Fruit fly (Drosophila melanogaster) whole organism, embryonic: ENCODE measurements around the gene CG42553.

ENCODE experiments used
- CG10462 ChIP-seq: fragments of 200-800 bp; sonication (Bioruptor generic); optimal IDR thresholded peaks from 2 replicates; lab custom pipeline; 2016; ENCODE audit warnings: missing biosample characterization, missing genetic modification characterization
- CG11247 ChIP-seq: fragments of 200-800 bp; sonication (Bioruptor generic); IDR thresholded peaks from 2 replicates; pipeline ENCODE4 v1.3.6; 2022; ENCODE audit warnings: missing biosample characterization, missing genetic modification characterization
- CG11504 ChIP-seq: fragments of 200-800 bp; sonication (Bioruptor generic); optimal IDR thresholded peaks from 3 replicates; lab custom pipeline; 2019; ENCODE audit warnings: missing biosample characterization, mild to moderate bottlenecking, missing genetic modification characterization, moderate library complexity
- CG12744 ChIP-seq: fragments of 200-800 bp; sonication (Bioruptor generic); optimal IDR thresholded peaks from 2 replicates; lab custom pipeline; 2016; ENCODE audit warnings: missing biosample characterization, missing genetic modification characterization
- CG13775 ChIP-seq: fragments of 200-800 bp; sonication (Bioruptor generic); optimal IDR thresholded peaks from 3 replicates; lab custom pipeline; 2017; ENCODE audit warnings: missing biosample characterization, mild to moderate bottlenecking, missing genetic modification characterization
- CG15479 ChIP-seq: fragments of 200-800 bp; sonication (Bioruptor generic); optimal IDR thresholded peaks from 3 replicates; lab custom pipeline; 2019; ENCODE audit warnings: missing biosample characterization, mild to moderate bottlenecking, missing genetic modification characterization, moderate library complexity
- CG15696 ChIP-seq: fragments of 200-800 bp; sonication (Bioruptor generic); optimal IDR thresholded peaks from 2 replicates; lab custom pipeline; 2019; ENCODE audit warnings: missing biosample characterization, mild to moderate bottlenecking, missing genetic modification characterization, moderate library complexity
- CG1602 ChIP-seq: fragments of 200-800 bp; sonication (Bioruptor generic); optimal IDR thresholded peaks from 3 replicates; lab custom pipeline; 2016; ENCODE audit warnings: missing biosample characterization, missing genetic modification characterization
- CG17802 ChIP-seq: fragments of 200-800 bp; sonication (Bioruptor generic); optimal IDR thresholded peaks from 2 replicates; lab custom pipeline; 2018; ENCODE audit warnings: missing biosample characterization, mild to moderate bottlenecking, missing genetic modification characterization, moderate library complexity
- CG1792 ChIP-seq: fragments of 200-800 bp; sonication (Bioruptor generic); optimal IDR thresholded peaks from 2 replicates; lab custom pipeline; 2016; ENCODE audit warnings: missing biosample characterization, missing genetic modification characterization
- CG18599 ChIP-seq: fragments of 200-800 bp; sonication (Bioruptor generic); optimal IDR thresholded peaks from 3 replicates; lab custom pipeline; 2017; ENCODE audit warnings: missing biosample characterization, missing genetic modification characterization, mild to moderate bottlenecking, moderate library complexity, missing genetic modification reagents
- CG18764 ChIP-seq: fragments of 200-800 bp; sonication (Bioruptor generic); optimal IDR thresholded peaks from 3 replicates; lab custom pipeline; 2016; ENCODE audit warnings: missing biosample characterization, missing genetic modification characterization
- CG2712 ChIP-seq: fragments of 200-800 bp; optimal IDR thresholded peaks from 3 replicates; lab custom pipeline; 2019; ENCODE audit warnings: missing biosample characterization, mild to moderate bottlenecking, missing genetic modification characterization, moderate library complexity
- CG30403 ChIP-seq: fragments of 200-800 bp; sonication (Bioruptor generic); optimal IDR thresholded peaks from 3 replicates; lab custom pipeline; 2016; ENCODE audit warnings: missing biosample characterization, missing genetic modification characterization
- CG34224 ChIP-seq: fragments of 200-800 bp; sonication (Bioruptor generic); IDR thresholded peaks from 3 replicates; pipeline ENCODE4 v1.3.6; 2022; ENCODE audit warnings: missing biosample characterization, missing genetic modification characterization; ENCODE audit not compliant: partially characterized antibody
- CG3995 ChIP-seq: fragments of 200-800 bp; sonication (Bioruptor generic); optimal IDR thresholded peaks from 3 replicates; lab custom pipeline; 2016; ENCODE audit warnings: missing biosample characterization, missing genetic modification characterization
- CG4820 ChIP-seq: fragments of 200-800 bp; sonication (Bioruptor generic); optimal IDR thresholded peaks from 3 replicates; lab custom pipeline; 2016; ENCODE audit warnings: missing biosample characterization, missing genetic modification characterization
- CG7556 ChIP-seq: fragments of 200-800 bp; sonication (Bioruptor generic); optimal IDR thresholded peaks from 2 replicates; lab custom pipeline; 2017; ENCODE audit warnings: missing biosample characterization, mild to moderate bottlenecking, missing genetic modification characterization
- CG7745 ChIP-seq: fragments of 200-800 bp; sonication (Bioruptor generic); optimal IDR thresholded peaks from 2 replicates; lab custom pipeline; 2018; ENCODE audit warnings: missing biosample characterization, mild to moderate bottlenecking, missing genetic modification characterization, moderate library complexity
- CG8290 ChIP-seq, 3 experiments: fragments of 200-800 bp; sonication (Bioruptor generic); optimal IDR thresholded peaks; 2 replicates each; lab custom pipeline; 2016 to 2019; ENCODE audit warnings: missing biosample characterization in 3 of 3, missing genetic modification characterization in 3 of 3, mild to moderate bottlenecking in 2 of 3, moderate library complexity in 1 of 3
- Dll ChIP-seq: fragments of 200-800 bp; sonication (Bioruptor generic); IDR thresholded peaks from 4 replicates; pipeline ENCODE4 v1.3.6; 2022; ENCODE audit warnings: missing biosample characterization, missing genetic modification characterization; ENCODE audit not compliant: partially characterized antibody
- Doc3 ChIP-seq: fragments of 200-800 bp; sonication (Bioruptor generic); IDR thresholded peaks from 3 replicates; pipeline ENCODE4 v1.3.6; 2022; ENCODE audit warnings: missing biosample characterization, missing genetic modification characterization; ENCODE audit not compliant: partially characterized antibody
- Eip74EF ChIP-seq, 2 experiments: fragments of 200-800 bp in 1 of 2; fragments of >200 bp in 1 of 2; sonication (Bioruptor generic) in 1 of 2; optimal IDR thresholded peaks; 2 replicates each; lab custom pipeline; 2017 to 2019; ENCODE audit warnings: missing biosample characterization in 2 of 2, missing genetic modification characterization in 2 of 2, mild to moderate bottlenecking in 1 of 2, moderate library complexity in 1 of 2
- Elba2 ChIP-seq: fragments of 200-800 bp; sonication (Bioruptor generic); optimal IDR thresholded peaks from 3 replicates; lab custom pipeline; 2016; ENCODE audit warnings: missing biosample characterization, missing genetic modification characterization
- Hr3 ChIP-seq: fragments of 200-800 bp; sonication (Bioruptor generic); optimal IDR thresholded peaks from 3 replicates; lab custom pipeline; 2016; ENCODE audit warnings: missing biosample characterization, missing genetic modification characterization
- Hr78 ChIP-seq, 2 experiments: fragments of 200-800 bp in 1 of 2; fragments of >200 bp in 1 of 2; sonication (Bioruptor generic) in 1 of 2; optimal IDR thresholded peaks; 2 replicates each; lab custom pipeline; 2017 to 2019; ENCODE audit warnings: missing biosample characterization in 2 of 2, missing genetic modification characterization in 2 of 2, mild to moderate bottlenecking in 1 of 2, moderate library complexity in 1 of 2
- Meics ChIP-seq: fragments of 200-800 bp; sonication (Bioruptor generic); optimal IDR thresholded peaks from 2 replicates; lab custom pipeline; 2017; ENCODE audit warnings: missing biosample characterization, mild to moderate bottlenecking, missing genetic modification characterization
- Opbp ChIP-seq: fragments of 200-800 bp; sonication (Bioruptor generic); IDR thresholded peaks from 3 replicates; pipeline ENCODE4 v1.3.6; 2022; ENCODE audit warnings: missing biosample characterization, missing genetic modification characterization; ENCODE audit not compliant: partially characterized antibody
- Ptx1 ChIP-seq: fragments of 200-800 bp; sonication (Bioruptor generic); IDR thresholded peaks from 2 replicates; pipeline ENCODE4 v1.3.6; 2022; ENCODE audit warnings: missing biosample characterization, missing genetic modification characterization
- Sry-β ChIP-seq: fragments of 200-800 bp; sonication (Bioruptor generic); optimal IDR thresholded peaks from 2 replicates; lab custom pipeline; 2018; ENCODE audit warnings: missing biosample characterization, mild to moderate bottlenecking, missing genetic modification characterization, moderate library complexity
- Sry-δ ChIP-seq: fragments of 200-800 bp; sonication (Bioruptor generic); optimal IDR thresholded peaks from 2 replicates; lab custom pipeline; 2016; ENCODE audit warnings: missing biosample characterization, missing genetic modification characterization
- Trl ChIP-seq, 3 experiments: fragments of >200 bp in 2 of 3; fragments of 200-800 bp in 1 of 3; sonication (Bioruptor generic) in 1 of 3; optimal IDR thresholded peaks; 2 replicates in 1 of 3; 3 replicates in 2 of 3; lab custom pipeline; 2016 to 2017; ENCODE audit warnings: missing biosample characterization in 1 of 3, missing genetic modification characterization in 1 of 3
- amos ChIP-seq: fragments of 200-800 bp; sonication (Bioruptor generic); IDR thresholded peaks from 2 replicates; pipeline ENCODE4 v1.3.6; 2022; ENCODE audit warnings: missing biosample characterization, missing genetic modification characterization; ENCODE audit not compliant: partially characterized antibody
- bbx ChIP-seq: fragments of 200-800 bp; sonication (Bioruptor generic); IDR thresholded peaks from 2 replicates; pipeline ENCODE4 v1.3.6; 2022; ENCODE audit warnings: missing biosample characterization, missing genetic modification characterization; ENCODE audit not compliant: partially characterized antibody
- crc ChIP-seq: fragments of 200-800 bp; sonication (Bioruptor generic); optimal IDR thresholded peaks from 2 replicates; lab custom pipeline; 2016; ENCODE audit warnings: missing biosample characterization, missing genetic modification characterization
- ems ChIP-seq: fragments of 200-800 bp; sonication (Bioruptor generic); optimal IDR thresholded peaks from 3 replicates; lab custom pipeline; 2016; ENCODE audit warnings: missing biosample characterization, missing genetic modification characterization
- gce ChIP-seq: fragments of 200-800 bp; sonication (Bioruptor generic); IDR thresholded peaks from 3 replicates; pipeline ENCODE4 v1.3.6; 2022; ENCODE audit warnings: missing biosample characterization, missing genetic modification characterization
- gsb ChIP-seq: fragments of 200-800 bp; sonication (Bioruptor generic); IDR thresholded peaks from 2 replicates; pipeline ENCODE4 v1.3.6; 2022; ENCODE audit warnings: missing biosample characterization, missing genetic modification characterization
- her ChIP-seq: fragments of 200-800 bp; sonication (Bioruptor generic); optimal IDR thresholded peaks from 2 replicates; lab custom pipeline; 2016; ENCODE audit warnings: missing biosample characterization, missing genetic modification characterization
- kni ChIP-seq: fragments of 200-800 bp; sonication (Bioruptor generic); optimal IDR thresholded peaks from 3 replicates; lab custom pipeline; 2017; ENCODE audit warnings: mild to moderate bottlenecking, missing biosample characterization, missing genetic modification reagents, missing genetic modification characterization
- p53 ChIP-seq: fragments of 200-800 bp; sonication (Bioruptor generic); optimal IDR thresholded peaks from 2 replicates; lab custom pipeline; 2016; ENCODE audit warnings: missing biosample characterization, missing genetic modification characterization
- pfk ChIP-seq: fragments of 200-800 bp; sonication (Bioruptor generic); optimal IDR thresholded peaks from 2 replicates; lab custom pipeline; 2018; ENCODE audit warnings: missing biosample characterization, mild to moderate bottlenecking, missing genetic modification characterization, moderate library complexity
- psq ChIP-seq: fragments of 200-800 bp; sonication (Bioruptor generic); optimal IDR thresholded peaks from 2 replicates; lab custom pipeline; 2017; ENCODE audit warnings: missing biosample characterization, missing genetic modification characterization
- scrt ChIP-seq: fragments of 200-800 bp; sonication (Bioruptor generic); optimal IDR thresholded peaks from 2 replicates; lab custom pipeline; 2018; ENCODE audit warnings: missing biosample characterization, mild to moderate bottlenecking, missing genetic modification characterization, moderate library complexity
- sens ChIP-seq: fragments of 200-800 bp; sonication (Bioruptor generic); peaks from one replicate; lab custom pipeline; 2016; ENCODE audit warnings: missing biosample characterization, missing genetic modification characterization
- sim ChIP-seq: fragments of 200-800 bp; sonication (Bioruptor generic); IDR thresholded peaks from 2 replicates; pipeline ENCODE4 v1.3.6; 2022; ENCODE audit warnings: missing biosample characterization, missing genetic modification characterization
- slou ChIP-seq: fragments of 200-800 bp; sonication (Bioruptor generic); optimal IDR thresholded peaks from 3 replicates; lab custom pipeline; 2016; ENCODE audit warnings: missing biosample characterization, missing genetic modification characterization
- sob ChIP-seq: fragments of 200-800 bp; sonication (Bioruptor generic); IDR thresholded peaks from 2 replicates; pipeline ENCODE4 v1.3.6; 2022; ENCODE audit warnings: missing biosample characterization, missing genetic modification characterization
- twi ChIP-seq: fragments of 200-800 bp; optimal IDR thresholded peaks from 2 replicates; lab custom pipeline; 2019; ENCODE audit warnings: missing biosample characterization, mild to moderate bottlenecking, missing genetic modification characterization, moderate library complexity
- yki ChIP-seq: fragments of >200 bp; optimal IDR thresholded peaks from 3 replicates; lab custom pipeline; 2018

The CG42553 gene

DNA sequence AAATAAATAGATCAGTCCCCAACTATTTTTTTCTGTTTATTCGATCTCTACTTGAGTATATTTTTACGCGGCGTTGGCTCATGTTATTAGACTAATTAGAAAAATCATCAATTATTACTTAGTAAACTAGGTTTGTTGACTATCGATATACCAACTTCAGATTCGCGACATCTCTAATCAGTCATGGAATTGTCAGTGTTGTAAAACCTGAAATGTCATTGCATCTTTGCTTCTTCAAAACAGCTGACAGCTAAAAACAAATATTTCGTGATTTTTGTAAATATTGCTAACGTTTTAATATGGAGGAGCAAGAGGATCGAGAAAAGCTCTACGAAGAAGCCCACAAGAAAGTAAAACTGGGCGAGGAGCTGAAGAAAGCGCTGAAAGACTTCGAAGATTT, at the start of gene CG42553 (continued):
- TF ChIP-seq Trl (optimal IDR thresholded peaks at IDR 0.05; lab: Kevin White, UChicago) (no peak), Trl (GFP tag; optimal IDR thresholded peaks at IDR 0.05; lab: Kevin White, UChicago) (no peak), CG17802 (peak; percentile 81), sim (no peak), Opbp (GFP tag; lab: Robert Waterston, UW) (peak; percentile 65; the same call in 2 of the 3 replicates), CG11247 (GFP tag; lab: Robert Waterston, UW) (no peak), Dll (GFP tag; lab: Robert Waterston, UW) (peak; percentile 63), amos (peak; percentile 60; the same call in 1 of the 2 replicates), Hr78 (GFP tag; optimal IDR thresholded peaks at IDR 0.05; lab: Kevin White, UChicago) (no peak), twi (tag; lab: Kevin White, UChicago) (no peak), CG12744 (GFP tag; lab: Kevin White, UChicago) (no peak), her (GFP tag; lab: Kevin White, UChicago) (no peak), gce (no peak), CG2712 (tag; lab: Kevin White, UChicago) (no peak), CG18599 (GFP tag; lab: Kevin White, UChicago) (no peak), Meics (no peak), Sry-β (peak; percentile 84), CG1792 (GFP tag; lab: Kevin White, UChicago) (no peak), Elba2 (no peak), Sry-δ (GFP tag; lab: Kevin White, UChicago) (peak; percentile 14), CG4820 (no peak), bbx (GFP tag; lab: Robert Waterston, UW) (peak; percentile 71), sob (GFP tag; lab: Robert Waterston, UW) (no peak), CG7745 (tag; lab: Kevin White, UChicago) (no peak), CG15479 (GFP tag; lab: Kevin White, UChicago) (no peak), CG1602 (GFP tag; lab: Kevin White, UChicago) (no peak), Doc3 (GFP tag; lab: Robert Waterston, UW) (peak; percentile 48; the same call in 2 of the 3 replicates), CG15696 (no peak), CG30403 (no peak), yki (lab: Kevin White, UChicago) (no peak), CG11504 (tag; lab: Kevin White, UChicago) (no peak), p53 (GFP tag; lab: Kevin White, UChicago) (no peak), Ptx1 (no peak), CG3995 (GFP tag; lab: Kevin White, UChicago) (peak; percentile 89), slou (no peak), sens (no peak), CG18764 (GFP tag; lab: Kevin White, UChicago) (no peak), ems (GFP tag; lab: Kevin White, UChicago) (no peak), scrt (GFP tag; lab: Kevin White, UChicago) (no peak), Eip74EF (GFP tag; optimal IDR thresholded peaks at IDR 0.05; lab: Kevin White, UChicago) (no peak), pfk (GFP tag; lab: Kevin White, UChicago) (no peak), CG10462 (GFP tag; lab: Kevin White, UChicago) (no peak), CG8290 (GFP tag; optimal IDR thresholded peaks at IDR 0.05; lab: Kevin White, UChicago) (no peak), CG8290 (tag; optimal IDR thresholded peaks at IDR 0.05; lab: Kevin White, UChicago) (no peak), CG34224 (GFP tag; lab: Robert Waterston, UW) (peak; percentile 19; the same call in 2 of the 3 replicates), crc (no peak), Hr3 (GFP tag; lab: Kevin White, UChicago) (no peak), CG7556 (GFP tag; lab: Kevin White, UChicago) (no peak), gsb (GFP tag; lab: Robert Waterston, UW) (no peak), CG13775 (no peak), psq (GFP tag; lab: Kevin White, UChicago) (no peak), kni (GFP tag; lab: Kevin White, UChicago) (no peak)
